Worm (Caenorhabditis elegans) whole organism, L4 larva: ENCODE measurements around the gene chil-24.
"Not testable (repeated sequence)": the region's sequence is repeated elsewhere in the genome, so short reads cannot be mapped to it uniquely, and the experiment has no call there.

ENCODE experiments used
- D1046.2 ChIP-seq: fragments of 200-800 bp; sonication (Bioruptor generic); IDR thresholded peaks from 2 replicates; pipeline ENCODE4 v1.3.6; 2022; ENCODE audit warnings: missing genetic modification characterization, missing compliant biosample characterization
- F10B5.3 ChIP-seq: sonication (generic microtip); optimal IDR thresholded peaks from 2 replicates; lab custom pipeline; 2016; ENCODE audit warnings: mild to moderate bottlenecking, missing genetic modification characterization, missing compliant biosample characterization
- F49E8.2 ChIP-seq: sonication (generic microtip); optimal IDR thresholded peaks from 2 replicates; lab custom pipeline; 2016; ENCODE audit warnings: missing compliant biosample characterization, mild to moderate bottlenecking, missing genetic modification characterization, borderline replicate concordance
- ZK337.2 ChIP-seq: fragments of 200-800 bp; sonication (Bioruptor generic); IDR thresholded peaks from 2 replicates; pipeline ENCODE4 v1.3.6; 2022; ENCODE audit warnings: missing genetic modification reagents, missing genetic modification characterization, missing compliant biosample characterization
- ama-1 ChIP-seq: fragments of 150-350 bp; optimal IDR thresholded peaks from 2 replicates; lab custom pipeline; 2014; ENCODE audit warnings: inconsistent platforms, mixed read lengths
- attf-4 ChIP-seq: sonication (generic microtip); optimal IDR thresholded peaks from 3 replicates; lab custom pipeline; 2017; ENCODE audit warnings: missing biosample characterization, missing genetic modification characterization
- ces-1 ChIP-seq: fragments of 150-350 bp; sonication (generic microtip); optimal IDR thresholded peaks from 4 replicates; lab custom pipeline; 2014; ENCODE audit warnings: missing biosample characterization, missing genetic modification reagents, missing genetic modification characterization
- cey-2 ChIP-seq: sonication (generic microtip); optimal IDR thresholded peaks from 3 replicates; lab custom pipeline; 2017; ENCODE audit warnings: missing genetic modification characterization, mild to moderate bottlenecking, missing compliant biosample characterization, antibody characterized with exemption, borderline replicate concordance; ENCODE audit not compliant: insufficient read depth
- daf-12 ChIP-seq: fragments of 150-350 bp; optimal IDR thresholded peaks from 2 replicates; lab custom pipeline; 2014; ENCODE audit warnings: missing biosample characterization, missing genetic modification reagents, missing genetic modification characterization
- daf-8 ChIP-seq: fragments of 200-800 bp; sonication (Bioruptor generic); IDR thresholded peaks from 2 replicates; pipeline ENCODE4 v1.3.6; 2022; ENCODE audit warnings: missing genetic modification characterization, missing compliant biosample characterization
- dmd-6 ChIP-seq: fragments of 200-800 bp; sonication (Bioruptor generic); IDR thresholded peaks from 2 replicates; pipeline ENCODE4 v1.3.6; 2022; ENCODE audit warnings: missing genetic modification reagents, missing genetic modification characterization, missing compliant biosample characterization
- egl-43 ChIP-seq: fragments of 200-800 bp; sonication (Bioruptor generic); IDR thresholded peaks from 2 replicates; pipeline ENCODE4 v1.3.6; 2022; ENCODE audit warnings: missing genetic modification reagents, missing genetic modification characterization, missing compliant biosample characterization
- fos-1 ChIP-seq: fragments of 150-350 bp; optimal IDR thresholded peaks from 2 replicates; lab custom pipeline; 2014; ENCODE audit warnings: missing biosample characterization, missing genetic modification characterization
- gei-8 ChIP-seq: fragments of 200-800 bp; sonication (Bioruptor generic); optimal IDR thresholded peaks from 2 replicates; lab custom pipeline; 2018; ENCODE audit warnings: mild to moderate bottlenecking, missing genetic modification characterization, missing compliant biosample characterization
- hmg-1.1 ChIP-seq: fragments of 200-800 bp; sonication (Bioruptor generic); IDR thresholded peaks from 2 replicates; pipeline ENCODE4 v1.3.6; 2022; ENCODE audit warnings: missing genetic modification reagents, missing genetic modification characterization, missing compliant biosample characterization
- lim-7 ChIP-seq: fragments of 200-800 bp; sonication (Bioruptor generic); IDR thresholded peaks from 2 replicates; pipeline ENCODE4 v1.3.6; 2022; ENCODE audit warnings: missing genetic modification characterization, missing compliant biosample characterization
- lin-15B ChIP-seq: fragments of 150-350 bp; sonication (generic microtip); optimal IDR thresholded peaks from 3 replicates; lab custom pipeline; 2014; ENCODE audit warnings: missing biosample characterization, missing genetic modification characterization
- lin-38 ChIP-seq: fragments of 200-800 bp; sonication (Bioruptor generic); IDR thresholded peaks from 2 replicates; pipeline ENCODE4 v1.3.6; 2022; ENCODE audit warnings: missing genetic modification reagents, missing genetic modification characterization, missing compliant biosample characterization
- mdl-1 ChIP-seq, 2 experiments: fragments of 150-350 bp in 1 of 2; sonication (generic microtip) in 1 of 2; optimal IDR thresholded peaks; 2 replicates each; lab custom pipeline; 2014 to 2017; ENCODE audit warnings: missing biosample characterization in 2 of 2, missing genetic modification characterization in 2 of 2
- mxl-2 ChIP-seq: fragments of 200-800 bp; sonication (Bioruptor generic); conservative IDR thresholded peaks from 2 replicates; pipeline ENCODE4 v1.3.6; 2022; ENCODE audit warnings: missing genetic modification reagents, missing genetic modification characterization, missing compliant biosample characterization
- nhr-48 ChIP-seq: sonication (generic microtip); optimal IDR thresholded peaks from 2 replicates; lab custom pipeline; 2016; ENCODE audit warnings: mild to moderate bottlenecking, missing genetic modification characterization, missing compliant biosample characterization
- skn-1 ChIP-seq: fragments of 150-350 bp; optimal IDR thresholded peaks from 2 replicates; lab custom pipeline; 2014; ENCODE audit warnings: missing biosample characterization, missing genetic modification characterization
- snpc-1.2 ChIP-seq: fragments of 200-800 bp; sonication (Bioruptor generic); IDR thresholded peaks from 2 replicates; pipeline ENCODE4 v1.3.6; 2022; ENCODE audit warnings: missing genetic modification reagents, missing genetic modification characterization, missing compliant biosample characterization
- tag-97 ChIP-seq: fragments of 200-800 bp; sonication (Bioruptor generic); IDR thresholded peaks from 2 replicates; pipeline ENCODE4 v1.3.6; 2022; ENCODE audit warnings: missing genetic modification characterization, missing compliant biosample characterization
- unc-130 ChIP-seq: sonication (generic microtip); optimal IDR thresholded peaks from 2 replicates; lab custom pipeline; 2016; ENCODE audit warnings: missing genetic modification reagents, missing genetic modification characterization, missing compliant biosample characterization
- unc-39 ChIP-seq: sonication (generic microtip); optimal IDR thresholded peaks from 2 replicates; lab custom pipeline; 2017; ENCODE audit warnings: missing biosample characterization, missing genetic modification characterization
- ztf-7 ChIP-seq: fragments of 150-350 bp; optimal IDR thresholded peaks from 2 replicates; lab custom pipeline; 2014; ENCODE audit warnings: missing biosample characterization, missing genetic modification characterization

The chil-24 gene

ce11 chrII:3158985-3159384 is 30.0 kb downstream of the chil-24 start, which contains the start of gene sri-34:
Gene sri-34, minus strand, starts transcription at chrII:3159085.
- no peak for TF ChIP-seq lim-7 (GFP tag; lab: Robert Waterston, UW)
- TF ChIP-seq mdl-1 (tag; optimal IDR thresholded peaks at IDR 0.05; lab: Kevin White, UChicago) = no peak
- no peak for TF ChIP-seq lin-15B
- no peak for TF ChIP-seq egl-43
- no peak for TF ChIP-seq ztf-7 (tag; lab: Kevin White, UChicago)
- no peak for TF ChIP-seq skn-1 (tag; lab: Kevin White, UChicago)
- TF ChIP-seq snpc-1.2 (GFP tag; lab: Robert Waterston, UW) = no peak
- no peak for TF ChIP-seq F49E8.2
- no peak for TF ChIP-seq cey-2 (tag; lab: Kevin White, UChicago)
- TF ChIP-seq fos-1 (tag; lab: Kevin White, UChicago) = no peak
- TF ChIP-seq ama-1 = no peak
- no peak for TF ChIP-seq ZK337.2
- no peak for TF ChIP-seq gei-8
- no peak for TF ChIP-seq daf-12
- TF ChIP-seq unc-39 (tag; lab: Kevin White, UChicago) = no peak
- no peak for TF ChIP-seq mxl-2 (GFP tag; lab: Robert Waterston, UW)
- TF ChIP-seq nhr-48 (tag; lab: Kevin White, UChicago) = no peak
- TF ChIP-seq attf-4 (tag; lab: Kevin White, UChicago) = no peak
- no peak for TF ChIP-seq unc-130 (GFP tag; lab: Kevin White, UChicago)

- TF ChIP-seq F10B5.3 (tag; lab: Kevin White, UChicago) = no peak
Measured at ce11 chrII:3170089-3170488, 41.1 kb downstream of the chil-24 start, which contains the start of gene fbxc-55. Gene fbxc-55, minus strand, starts transcription at chrII:3170189.

- TF ChIP-seq hmg-1.1 (GFP tag; lab: Robert Waterston, UW) = no peak
- TF ChIP-seq ces-1 (GFP tag; lab: Kevin White, UChicago) = no peak
- no peak for TF ChIP-seq daf-8
- no peak for TF ChIP-seq dmd-6 (GFP tag; lab: Robert Waterston, UW)
- TF ChIP-seq lin-38 (GFP tag; lab: Robert Waterston, UW) = no peak
- TF ChIP-seq, all 104 proteins: peak for 0
Measured at ce11 chrII:3172176-3172575, 43.2 kb downstream of the chil-24 start, which contains the start of gene Y27F2A.10. Gene Y27F2A.10, minus strand, starts transcription at chrII:3172276.

- not testable (repeated sequence) for TF ChIP-seq D1046.2 (GFP tag; lab: Robert Waterston, UW); tag-97; gei-8
Measured at ce11 chrII:3177663-3178062, 48.7 kb downstream of the chil-24 start, which contains the start of gene sri-40. Gene sri-40, plus strand, starts transcription at chrII:3177963.
